Fruit fly (Drosophila melanogaster): Measurements from ENCODE around the gene CG33493.

The CG33493 gene

dm6 chr3L:10693709-10694403 is 889 bp upstream of the CG33493 start, which contains the start of gene ND-13B (continued):
- TF ChIP-seq CG14860 (GFP tag; IDR thresholded peaks at IDR 0.05; ENCODE audit: partially characterized antibody) (0 out of 3 replicates have a peak, but pooled peaks have one; percentile 44), CG4360 (GFP tag; IDR thresholded peaks at IDR 0.05) (no peak), CG12659 (GFP tag; optimal IDR thresholded peaks at IDR 0.05) (peak; percentile 22), NfI (GFP tag; optimal IDR thresholded peaks at IDR 0.05) (peak; percentile 22), nau (GFP tag; optimal IDR thresholded peaks at IDR 0.05) (peak; percentile 36), sens (GFP tag) (peak; percentile 73), lilli (GFP tag; optimal IDR thresholded peaks at IDR 0.05) (peak; percentile 21), CG10267 (tag; optimal IDR thresholded peaks at IDR 0.05) (peak; percentile 96), CG7786 (GFP tag; optimal IDR thresholded peaks at IDR 0.05) (peak; percentile 6), CG5245 (GFP tag; optimal IDR thresholded peaks at IDR 0.05) (peak; percentile 41), sna (GFP tag; IDR thresholded peaks at IDR 0.05; ENCODE audit: partially characterized antibody) (peak; percentile 61; the same call in 1 of the 2 replicates), sisA (GFP tag; IDR thresholded peaks at IDR 0.05) (no peak), CG6683 (GFP tag; optimal IDR thresholded peaks at IDR 0.05) (peak; percentile 7), Pdp1 (GFP tag; optimal IDR thresholded peaks at IDR 0.05) (peak in 1 of 2 experiments; percentile 93), Six4 (GFP tag; optimal IDR thresholded peaks at IDR 0.05) (peak; percentile 3), NC2β (GFP tag; optimal IDR thresholded peaks at IDR 0.05) (no peak), ind (GFP tag; optimal IDR thresholded peaks at IDR 0.05) (peak; percentile 31), CG30403 (GFP tag; optimal IDR thresholded peaks at IDR 0.05) (peak; percentile 5), Ets65A (GFP tag) (peak; percentile 95), caup (GFP tag; optimal IDR thresholded peaks at IDR 0.05; ENCODE audit: severe bottlenecking) (peak; percentile 67), Hey (tag; optimal IDR thresholded peaks at IDR 0.05) (no peak), CG13624 (GFP tag; optimal IDR thresholded peaks at IDR 0.05) (peak; percentile 35), CG16779 (GFP tag; IDR thresholded peaks at IDR 0.05) (no peak), BEAF-32 (GFP tag; optimal IDR thresholded peaks at IDR 0.05) (peak; percentile 77), amos (GFP tag; IDR thresholded peaks at IDR 0.05; ENCODE audit: partially characterized antibody) (peak; percentile 77; the same call in 1 of the 2 replicates), CG2116 (GFP tag; optimal IDR thresholded peaks at IDR 0.05) (peak; percentile 1), slbo (GFP tag; IDR thresholded peaks at IDR 0.05) (peak; percentile 40; the same call in 1 of the 2 replicates), Sox100B (GFP tag; optimal IDR thresholded peaks at IDR 0.05) (peak; percentile 24), CG13894 (tag; optimal IDR thresholded peaks at IDR 0.05) (peak; percentile 24), vvl (GFP tag; IDR thresholded peaks at IDR 0.05) (peak; percentile 29; the same call in 1 of the 2 replicates), Scr (GFP tag; IDR thresholded peaks at IDR 0.05; ENCODE audit: partially characterized antibody) (peak; percentile 76), CG6791 (GFP tag; IDR thresholded peaks at IDR 0.05; ENCODE audit: partially characterized antibody) (peak; percentile 85), trem (tag; optimal IDR thresholded peaks at IDR 0.05) (no peak), phol (tag; optimal IDR thresholded peaks at IDR 0.05) (peak; percentile 24), CG33213 (GFP tag; optimal IDR thresholded peaks at IDR 0.05) (peak; percentile 37), crp (GFP tag; optimal IDR thresholded peaks at IDR 0.05) (peak; percentile 48 to 91), knrl (GFP tag; IDR thresholded peaks at IDR 0.05; ENCODE audit: partially characterized antibody) (peak; percentile 62; the same call in 2 of the 3 replicates), CG10431 (GFP tag; optimal IDR thresholded peaks at IDR 0.05) (no peak), CG15514 (GFP tag; optimal IDR thresholded peaks at IDR 0.05) (peak; percentile 70), kah (GFP tag; optimal IDR thresholded peaks at IDR 0.05) (no peak), Dll (GFP tag; IDR thresholded peaks at IDR 0.05; ENCODE audit: partially characterized antibody) (peak; percentile 80), scrt (GFP tag; optimal IDR thresholded peaks at IDR 0.05) (no peak), CG9797 (GFP tag; optimal IDR thresholded peaks at IDR 0.05) (peak; percentile 2), Side (GFP tag; optimal IDR thresholded peaks at IDR 0.05) (peak; percentile 0), CG34224 (GFP tag; IDR thresholded peaks at IDR 0.05; ENCODE audit: partially characterized antibody) (peak; percentile 85), maf-S (GFP tag; optimal IDR thresholded peaks at IDR 0.05) (no peak), Bgb (GFP tag; IDR thresholded peaks at IDR 0.05; ENCODE audit: partially characterized antibody) (peak; percentile 80)

All from whole organism, embryonic.